Worm (Caenorhabditis elegans) whole organism, L4 larva: ENCODE measurements around the gene T26C12.1.
A peak's percentile ranks its signal among the peaks of the same experiment; 100 is the strongest.

ENCODE experiments used
- F26F4.8 ChIP-seq: fragments of 200-800 bp; sonication (Bioruptor generic); conservative IDR thresholded peaks from 2 replicates; pipeline ENCODE4 v1.3.6; 2022; ENCODE audit warnings: missing genetic modification characterization, missing compliant biosample characterization
- aly-2 ChIP-seq: sonication (generic microtip); optimal IDR thresholded peaks from 2 replicates; lab custom pipeline; 2018; ENCODE audit warnings: missing biosample characterization, missing genetic modification characterization
- hmg-1.1 ChIP-seq: fragments of 200-800 bp; sonication (Bioruptor generic); IDR thresholded peaks from 2 replicates; pipeline ENCODE4 v1.3.6; 2022; ENCODE audit warnings: missing genetic modification reagents, missing genetic modification characterization, missing compliant biosample characterization
- jun-1 ChIP-seq: fragments of 150-350 bp; optimal IDR thresholded peaks from 2 replicates; lab custom pipeline; 2014; ENCODE audit warnings: missing biosample characterization, missing genetic modification reagents, missing genetic modification characterization
- lsy-2 ChIP-seq, 2 experiments: fragments of 150-350 bp in 1 of 2; sonication (generic microtip) in 1 of 2; optimal IDR thresholded peaks; 2 replicates each; lab custom pipeline; 2014 to 2017; ENCODE audit warnings: missing biosample characterization in 2 of 2, missing genetic modification characterization in 2 of 2
- nhr-11 ChIP-seq: fragments of 150-350 bp; optimal IDR thresholded peaks from 2 replicates; lab custom pipeline; 2014; ENCODE audit warnings: missing biosample characterization, missing genetic modification characterization
- pqm-1 ChIP-seq: sonication (generic microtip); optimal IDR thresholded peaks from 2 replicates; lab custom pipeline; 2017; ENCODE audit warnings: missing biosample characterization, missing genetic modification characterization
- unc-62 ChIP-seq, 3 experiments: fragments of 150-350 bp in 1 of 3; sonication (generic microtip); optimal IDR thresholded peaks in 2 of 3; peaks in 1 of 3; 1 replicate in 1 of 3; 2 replicates in 2 of 3; lab custom pipeline; 2014 to 2017; ENCODE audit warnings: missing biosample characterization in 3 of 3, missing genetic modification characterization in 3 of 3, missing genetic modification reagents in 3 of 3, missing genotype in 1 of 3

ce11 chrIV:3213426-3213825 is 45.3 kb upstream of the T26C12.1 start, which contains the start of gene slmp-1:
- TF ChIP-seq jun-1 (tag; lab: Kevin White, UChicago) (no peak), unc-62 (GFP tag; optimal IDR thresholded peaks at IDR 0.05 in 1 of 2; lab: Kevin White, UChicago) (no peak), unc-62 (tag; optimal IDR thresholded peaks at IDR 0.05; lab: Kevin White, UChicago) (no peak), pqm-1 (tag; lab: Kevin White, UChicago) (no peak), F26F4.8 (no peak), lsy-2 (tag; optimal IDR thresholded peaks at IDR 0.05; lab: Kevin White, UChicago) (peak in 1 of 2 experiments; percentile 78), hmg-1.1 (GFP tag; lab: Robert Waterston, UW) (no peak), nhr-11 (no peak), aly-2 (no peak)
